Fruit fly (Drosophila melanogaster): ENCODE measurements around the gene homer.
A peak's percentile ranks its signal among the peaks of the same experiment; 100 is the strongest.

The homer gene

dm6 chr2L:6673211-6674012 is 49.7 kb downstream of the homer start, which contains the start of gene Spn27A (continued):
- peak; percentile 71 for TF ChIP-seq lilli (GFP tag; optimal IDR thresholded peaks at IDR 0.05)
- TF ChIP-seq CG10366 (GFP tag; IDR thresholded peaks at IDR 0.05) = peak; percentile 49; the same call in 1 of the 2 replicates
- no peak for TF ChIP-seq tap (tag; optimal IDR thresholded peaks at IDR 0.05)
- TF ChIP-seq CG3995 (GFP tag; optimal IDR thresholded peaks at IDR 0.05) = peak; percentile 57
- peak; percentile 62 for TF ChIP-seq CG15601 (tag; optimal IDR thresholded peaks at IDR 0.05)
- TF ChIP-seq BtbVII (GFP tag; optimal IDR thresholded peaks at IDR 0.05) = peak; percentile 64
- no peak for TF ChIP-seq HLHmδ (GFP tag; optimal IDR thresholded peaks at IDR 0.05)
- no peak for TF ChIP-seq CG5245 (GFP tag; optimal IDR thresholded peaks at IDR 0.05)
- peak; percentile 38 for TF ChIP-seq Hr3 (GFP tag; optimal IDR thresholded peaks at IDR 0.05)
- TF ChIP-seq Ets97D (GFP tag; optimal IDR thresholded peaks at IDR 0.05) = peak; percentile 65
- TF ChIP-seq da (GFP tag; optimal IDR thresholded peaks at IDR 0.05) = no peak
- no peak for TF ChIP-seq Hmr (GFP tag; optimal IDR thresholded peaks at IDR 0.05)
- peak; percentile 24; the same call in 1 of the 3 replicates for TF ChIP-seq Mrtf (GFP tag; IDR thresholded peaks at IDR 0.05)
- TF ChIP-seq CG2116 (GFP tag; optimal IDR thresholded peaks at IDR 0.05) = peak; percentile 31
- TF ChIP-seq lov (optimal IDR thresholded peaks at IDR 0.05) = no peak
- TF ChIP-seq lov (GFP tag; IDR thresholded peaks at IDR 0.05) = no peak
- TF ChIP-seq yki (optimal IDR thresholded peaks at IDR 0.05) = no peak
- TF ChIP-seq sd (tag; optimal IDR thresholded peaks at IDR 0.05) = no peak
- TF ChIP-seq abd-A (tag; optimal IDR thresholded peaks at IDR 0.05) = no peak
- peak; percentile 69 for TF ChIP-seq CG10979 (tag; optimal IDR thresholded peaks at IDR 0.05)
- TF ChIP-seq ssp (GFP tag; IDR thresholded peaks at IDR 0.05) = peak; percentile 20; the same call in 1 of the 2 replicates
- peak; percentile 61 for TF ChIP-seq NfI (GFP tag; optimal IDR thresholded peaks at IDR 0.05)
- TF ChIP-seq zfh2 (GFP tag; optimal IDR thresholded peaks at IDR 0.05) = peak; percentile 62
- TF ChIP-seq Fer3 (tag; optimal IDR thresholded peaks at IDR 0.05) = peak; percentile 38
- TF ChIP-seq kay (GFP tag; optimal IDR thresholded peaks at IDR 0.05) = peak; percentile 53
- peak; percentile 32; the same call in 1 of the 3 replicates for TF ChIP-seq tgo (GFP tag; IDR thresholded peaks at IDR 0.05)
- no peak for TF ChIP-seq cad (GFP tag; optimal IDR thresholded peaks at IDR 0.05)
- TF ChIP-seq CG4282 (GFP tag; optimal IDR thresholded peaks at IDR 0.05) = no peak
- TF ChIP-seq esg (GFP tag; conservative IDR thresholded peaks at IDR 0.05) = no peak; the same call in 1 of the 2 replicates
- TF ChIP-seq eve (GFP tag; optimal IDR thresholded peaks at IDR 0.05) = no peak
- no peak for TF ChIP-seq schlank (tag; optimal IDR thresholded peaks at IDR 0.05)
- no peak for TF ChIP-seq h (optimal IDR thresholded peaks at IDR 0.05)
- TF ChIP-seq Oaz (GFP tag; IDR thresholded peaks at IDR 0.05) = no peak
- TF ChIP-seq B-H2 (GFP tag; optimal IDR thresholded peaks at IDR 0.05) = peak; percentile 78
- peak; percentile 50 for TF ChIP-seq zen (tag; optimal IDR thresholded peaks at IDR 0.05)
- TF ChIP-seq peb (GFP tag; IDR thresholded peaks at IDR 0.05) = no peak
- TF ChIP-seq CG13775 (GFP tag; optimal IDR thresholded peaks at IDR 0.05) = peak; percentile 56
- TF ChIP-seq sens (GFP tag) = peak; percentile 97
- no peak for TF ChIP-seq CG11398 (GFP tag; optimal IDR thresholded peaks at IDR 0.05)
- no peak for TF ChIP-seq CG6272 (GFP tag; IDR thresholded peaks at IDR 0.05)
- TF ChIP-seq lab (GFP tag; optimal IDR thresholded peaks at IDR 0.05) = no peak
- TF ChIP-seq CG11723 (GFP tag; optimal IDR thresholded peaks at IDR 0.05) = peak; percentile 35
- no peak for TF ChIP-seq CG11456 (GFP tag; IDR thresholded peaks at IDR 0.05)
- peak; percentile 31 for TF ChIP-seq lbe (GFP tag; optimal IDR thresholded peaks at IDR 0.05)
- TF ChIP-seq Awh (GFP tag; IDR thresholded peaks at IDR 0.05) = peak; percentile 41; the same call in 1 of the 2 replicates
- TF ChIP-seq chm (GFP tag; IDR thresholded peaks at IDR 0.05) = no peak; the same call in 1 of the 2 replicates
- TF ChIP-seq gfzf (GFP tag; optimal IDR thresholded peaks at IDR 0.05) = peak; percentile 57
- no peak for TF ChIP-seq fd102C (GFP tag; optimal IDR thresholded peaks at IDR 0.05)
- TF ChIP-seq gem (tag; optimal IDR thresholded peaks at IDR 0.05) = peak; percentile 73
- TF ChIP-seq CG4707 (GFP tag; optimal IDR thresholded peaks at IDR 0.05) = no peak
- no peak for TF ChIP-seq Doc2 (GFP tag; IDR thresholded peaks at IDR 0.05)
